Fruit fly (Drosophila melanogaster) whole organism, embryonic: ENCODE results near the gene CG2691.
A peak's percentile ranks its signal among the peaks of the same experiment; 100 is the strongest.

Experiments
- B-H2 ChIP-seq: fragments of 200-800 bp; sonication (Bioruptor generic); optimal IDR thresholded peaks from 2 replicates; lab custom pipeline; 2018; ENCODE audit warnings: missing biosample characterization, mild to moderate bottlenecking, missing genetic modification characterization
- Bgb ChIP-seq: fragments of 200-800 bp; sonication (Bioruptor generic); IDR thresholded peaks from 2 replicates; pipeline ENCODE4 v1.3.6; 2022; ENCODE audit warnings: missing biosample characterization, missing genetic modification characterization; ENCODE audit not compliant: partially characterized antibody
- BtbVII ChIP-seq: fragments of 200-800 bp; sonication (Bioruptor generic); optimal IDR thresholded peaks from 3 replicates; lab custom pipeline; 2017; ENCODE audit warnings: missing biosample characterization, mild to moderate bottlenecking, missing genetic modification characterization
- CG14667 ChIP-seq: fragments of 200-800 bp; sonication (Bioruptor generic); IDR thresholded peaks from 2 replicates; pipeline ENCODE4 v1.3.6; 2022; ENCODE audit warnings: missing biosample characterization, missing genetic modification characterization
- CG14860 ChIP-seq: fragments of 200-800 bp; sonication (Bioruptor generic); IDR thresholded peaks from 3 replicates; pipeline ENCODE4 v1.3.6; 2022; ENCODE audit warnings: missing biosample characterization, missing genetic modification characterization; ENCODE audit not compliant: partially characterized antibody
- CG15269 ChIP-seq: fragments of 200-800 bp; sonication (Bioruptor generic); optimal IDR thresholded peaks from 2 replicates; lab custom pipeline; 2018; ENCODE audit warnings: missing biosample characterization, mild to moderate bottlenecking, missing genetic modification characterization, moderate library complexity
- CG16779 ChIP-seq: fragments of 200-800 bp; sonication (Bioruptor generic); IDR thresholded peaks from 2 replicates; pipeline ENCODE4 v1.3.6; 2022; ENCODE audit warnings: missing biosample characterization, missing genetic modification characterization
- CG2120 ChIP-seq: fragments of 200-800 bp; sonication (Bioruptor generic); optimal IDR thresholded peaks from 3 replicates; lab custom pipeline; 2016; ENCODE audit warnings: missing biosample characterization, missing genetic modification characterization
- CG2678 ChIP-seq: fragments of 200-800 bp; sonication (Bioruptor generic); optimal IDR thresholded peaks from 3 replicates; lab custom pipeline; 2019; ENCODE audit warnings: missing biosample characterization, mild to moderate bottlenecking, missing genetic modification characterization, moderate library complexity
- CG31388 ChIP-seq: fragments of 200-800 bp; sonication (Bioruptor generic); optimal IDR thresholded peaks from 2 replicates; lab custom pipeline; 2016; ENCODE audit warnings: missing biosample characterization, missing genetic modification characterization
- CG34422 ChIP-seq: fragments of 200-800 bp; sonication (Bioruptor generic); IDR thresholded peaks from 3 replicates; pipeline ENCODE4 v1.3.6; 2022; ENCODE audit warnings: missing biosample characterization, missing genetic modification characterization
- CG3838 ChIP-seq: fragments of 200-800 bp; sonication (Bioruptor generic); optimal IDR thresholded peaks from 3 replicates; lab custom pipeline; 2016; ENCODE audit warnings: missing biosample characterization, missing genetic modification characterization
- CG5245 ChIP-seq: fragments of 200-800 bp; sonication (Bioruptor generic); optimal IDR thresholded peaks from 3 replicates; lab custom pipeline; 2016; ENCODE audit warnings: missing biosample characterization, missing genetic modification characterization
- CG5953 ChIP-seq: fragments of 200-800 bp; sonication (Bioruptor generic); IDR thresholded peaks from 2 replicates; pipeline ENCODE4 v1.3.6; 2022; ENCODE audit warnings: missing biosample characterization, missing genetic modification characterization
- CG6175 ChIP-seq: fragments of 200-800 bp; sonication (Bioruptor generic); IDR thresholded peaks from 3 replicates; pipeline ENCODE4 v1.3.6; 2022; ENCODE audit warnings: missing biosample characterization, missing genetic modification characterization
- CG6254 ChIP-seq: fragments of 200-800 bp; sonication (Bioruptor generic); optimal IDR thresholded peaks from 3 replicates; lab custom pipeline; 2017; ENCODE audit warnings: mild to moderate bottlenecking, missing biosample characterization, missing genetic modification reagents, missing genetic modification characterization
- CG6791 ChIP-seq: fragments of 200-800 bp; sonication (Bioruptor generic); IDR thresholded peaks from 3 replicates; pipeline ENCODE4 v1.3.6; 2022; ENCODE audit warnings: missing biosample characterization, missing genetic modification characterization; ENCODE audit not compliant: partially characterized antibody
- CG7556 ChIP-seq: fragments of 200-800 bp; sonication (Bioruptor generic); optimal IDR thresholded peaks from 2 replicates; lab custom pipeline; 2017; ENCODE audit warnings: missing biosample characterization, mild to moderate bottlenecking, missing genetic modification characterization
- CG8281 ChIP-seq: fragments of 200-800 bp; sonication (Bioruptor generic); optimal IDR thresholded peaks from 2 replicates; lab custom pipeline; 2018; ENCODE audit warnings: missing biosample characterization, mild to moderate bottlenecking, missing genetic modification characterization, moderate library complexity
- CG9727 ChIP-seq: fragments of 200-800 bp; sonication (Bioruptor generic); optimal IDR thresholded peaks from 3 replicates; lab custom pipeline; 2017; ENCODE audit warnings: missing biosample characterization, mild to moderate bottlenecking, missing genetic modification characterization
- D19A ChIP-seq: fragments of 200-800 bp; optimal IDR thresholded peaks from 3 replicates; lab custom pipeline; 2019; ENCODE audit warnings: missing biosample characterization, mild to moderate bottlenecking, missing genetic modification characterization, moderate library complexity
- Dek ChIP-seq: fragments of 200-800 bp; sonication (Bioruptor generic); optimal IDR thresholded peaks from 3 replicates; lab custom pipeline; 2019; ENCODE audit warnings: missing biosample characterization, mild to moderate bottlenecking, missing genetic modification characterization, moderate library complexity
- Dp ChIP-seq: fragments of 200-800 bp; sonication (Bioruptor generic); optimal IDR thresholded peaks from 2 replicates; lab custom pipeline; 2018; ENCODE audit warnings: missing biosample characterization, mild to moderate bottlenecking, missing genetic modification characterization, moderate library complexity
- Eip74EF ChIP-seq, 2 experiments: fragments of 200-800 bp in 1 of 2; fragments of >200 bp in 1 of 2; sonication (Bioruptor generic) in 1 of 2; optimal IDR thresholded peaks; 2 replicates each; lab custom pipeline; 2017 to 2019; ENCODE audit warnings: missing biosample characterization in 2 of 2, missing genetic modification characterization in 2 of 2, mild to moderate bottlenecking in 1 of 2, moderate library complexity in 1 of 2
- Fer2 ChIP-seq: fragments of 200-800 bp; sonication (Bioruptor generic); optimal IDR thresholded peaks from 2 replicates; lab custom pipeline; 2018; ENCODE audit warnings: missing biosample characterization, mild to moderate bottlenecking, missing genetic modification characterization, moderate library complexity
- Hmr ChIP-seq: fragments of 200-800 bp; sonication (Bioruptor generic); optimal IDR thresholded peaks from 3 replicates; lab custom pipeline; 2017; ENCODE audit warnings: mild to moderate bottlenecking, missing biosample characterization, missing genetic modification reagents, missing genetic modification characterization
- MESR4 ChIP-seq: fragments of 200-800 bp; sonication (Bioruptor generic); optimal IDR thresholded peaks from 2 replicates; lab custom pipeline; 2018; ENCODE audit warnings: missing biosample characterization, mild to moderate bottlenecking, missing genetic modification characterization, moderate library complexity
- Meics ChIP-seq: fragments of 200-800 bp; sonication (Bioruptor generic); optimal IDR thresholded peaks from 2 replicates; lab custom pipeline; 2017; ENCODE audit warnings: missing biosample characterization, mild to moderate bottlenecking, missing genetic modification characterization
- NC2β ChIP-seq: fragments of 200-800 bp; sonication (Bioruptor generic); optimal IDR thresholded peaks from 2 replicates; lab custom pipeline; 2016; ENCODE audit warnings: missing biosample characterization, missing genetic modification characterization
- NK7.1 ChIP-seq: fragments of 200-800 bp; sonication (Bioruptor generic); optimal IDR thresholded peaks from 3 replicates; lab custom pipeline; 2016; ENCODE audit warnings: missing biosample characterization, missing genetic modification characterization
- Oli ChIP-seq: fragments of 200-800 bp; sonication (Bioruptor generic); optimal IDR thresholded peaks from 2 replicates; lab custom pipeline; 2018; ENCODE audit warnings: missing biosample characterization, mild to moderate bottlenecking, missing genetic modification characterization, moderate library complexity
- PHDP ChIP-seq: fragments of 200-800 bp; sonication (Bioruptor generic); optimal IDR thresholded peaks from 3 replicates; lab custom pipeline; 2018; ENCODE audit warnings: missing biosample characterization, mild to moderate bottlenecking, missing genetic modification characterization, moderate library complexity
- Poxn ChIP-seq: fragments of 200-800 bp; sonication (Bioruptor generic); IDR thresholded peaks from 2 replicates; pipeline ENCODE4 v1.3.6; 2022; ENCODE audit warnings: missing biosample characterization, missing genetic modification characterization
- Xrp1 ChIP-seq: fragments of 200-800 bp; sonication (Bioruptor generic); IDR thresholded peaks from 2 replicates; pipeline ENCODE4 v1.3.6; 2022; ENCODE audit warnings: missing biosample characterization, missing genetic modification characterization
- caup ChIP-seq: fragments of 200-800 bp; sonication (Bioruptor generic); optimal IDR thresholded peaks from 3 replicates; lab custom pipeline; 2017; ENCODE audit warnings: missing biosample characterization, mild to moderate bottlenecking, missing genetic modification characterization, moderate library complexity; ENCODE audit not compliant: severe bottlenecking
- dpn ChIP-seq, 2 experiments: fragments of 200-800 bp; sonication (Bioruptor generic); optimal IDR thresholded peaks; 3 replicates each; lab custom pipeline; 2016; ENCODE audit warnings: missing biosample characterization in 2 of 2, missing genetic modification characterization in 2 of 2
- fd102C ChIP-seq: fragments of 200-800 bp; sonication (Bioruptor generic); optimal IDR thresholded peaks from 2 replicates; lab custom pipeline; 2018; ENCODE audit warnings: missing biosample characterization, mild to moderate bottlenecking, missing genetic modification characterization, moderate library complexity
- gce ChIP-seq: fragments of 200-800 bp; sonication (Bioruptor generic); IDR thresholded peaks from 3 replicates; pipeline ENCODE4 v1.3.6; 2022; ENCODE audit warnings: missing biosample characterization, missing genetic modification characterization
- grn ChIP-seq: fragments of 200-800 bp; sonication (Bioruptor generic); optimal IDR thresholded peaks from 3 replicates; lab custom pipeline; 2017; ENCODE audit warnings: missing biosample characterization, missing genetic modification characterization
- hkb ChIP-seq, 2 experiments: fragments of 200-800 bp in 1 of 2; fragments of >200 bp in 1 of 2; sonication (Bioruptor generic) in 1 of 2; IDR thresholded peaks in 1 of 2; optimal IDR thresholded peaks in 1 of 2; 2 replicates each; pipeline versions ENCODE4 v1.3.6 to Lab custom; 2017 to 2022; ENCODE audit warnings: missing biosample characterization in 1 of 2, missing genetic modification characterization in 1 of 2
- insv ChIP-seq, 2 experiments: fragments of 200-800 bp; sonication (Bioruptor generic); optimal IDR thresholded peaks; 3 replicates each; lab custom pipeline; 2016 to 2018; ENCODE audit warnings: missing biosample characterization in 2 of 2, missing genetic modification characterization in 2 of 2
- knrl ChIP-seq: fragments of 200-800 bp; sonication (Bioruptor generic); IDR thresholded peaks from 3 replicates; pipeline ENCODE4 v1.3.6; 2022; ENCODE audit warnings: missing biosample characterization, missing genetic modification characterization; ENCODE audit not compliant: partially characterized antibody
- nau ChIP-seq: fragments of 200-800 bp; sonication (Bioruptor generic); optimal IDR thresholded peaks from 3 replicates; lab custom pipeline; 2017; ENCODE audit warnings: missing biosample characterization, mild to moderate bottlenecking, missing genetic modification characterization, missing genetic modification reagents
- rib ChIP-seq: fragments of 200-800 bp; sonication (Bioruptor generic); IDR thresholded peaks from 2 replicates; pipeline ENCODE4 v1.3.6; 2022; ENCODE audit warnings: missing biosample characterization, missing genetic modification characterization
- slou ChIP-seq: fragments of 200-800 bp; sonication (Bioruptor generic); optimal IDR thresholded peaks from 3 replicates; lab custom pipeline; 2016; ENCODE audit warnings: missing biosample characterization, missing genetic modification characterization
- sna ChIP-seq: fragments of 200-800 bp; sonication (Bioruptor generic); IDR thresholded peaks from 2 replicates; pipeline ENCODE4 v1.3.6; 2022; ENCODE audit warnings: missing biosample characterization, missing genetic modification characterization; ENCODE audit not compliant: partially characterized antibody
- sr ChIP-seq: fragments of 200-800 bp; sonication (Bioruptor generic); IDR thresholded peaks from 3 replicates; pipeline ENCODE4 v1.3.6; 2022; ENCODE audit warnings: missing biosample characterization, missing genetic modification characterization
- unc-4 ChIP-seq: fragments of 200-800 bp; sonication (Bioruptor generic); IDR thresholded peaks from 2 replicates; pipeline ENCODE4 v1.3.6; 2022; ENCODE audit warnings: missing biosample characterization, missing genetic modification characterization; ENCODE audit not compliant: partially characterized antibody

Gene CG2691

dm6 chrX:13625888-13626578 lies 1.8 kb upstream of the CG2691 start (continued):
- TF ChIP-seq CG16779 (GFP tag; lab: Robert Waterston, UW) (no peak), gce (GFP tag; lab: Robert Waterston, UW) (0 out of 3 replicates have a peak, but pooled peaks have one; percentile 25), rib (no peak; the same call in 1 of the 2 replicates), MESR4 (GFP tag; lab: Kevin White, UChicago) (no peak), CG6254 (GFP tag; lab: Kevin White, UChicago) (no peak), CG2120 (GFP tag; lab: Kevin White, UChicago) (peak; percentile 26), CG5953 (GFP tag; lab: Robert Waterston, UW) (no peak), CG31388 (no peak), CG15269 (tag; lab: Kevin White, UChicago) (peak; percentile 22), BtbVII (GFP tag; lab: Kevin White, UChicago) (peak; percentile 56), Xrp1 (GFP tag; lab: Robert Waterston, UW) (peak; percentile 36), CG6175 (no peak), NK7.1 (GFP tag; lab: Kevin White, UChicago) (no peak), D19A (tag; lab: Kevin White, UChicago) (no peak), unc-4 (GFP tag; lab: Robert Waterston, UW) (no peak), NC2β (GFP tag; lab: Kevin White, UChicago) (no peak), B-H2 (GFP tag; lab: Kevin White, UChicago) (peak; percentile 77), Hmr (GFP tag; lab: Kevin White, UChicago) (peak; percentile 64), Meics (GFP tag; lab: Kevin White, UChicago) (peak; percentile 35), Fer2 (tag; lab: Kevin White, UChicago) (peak; percentile 64), Poxn (no peak), Eip74EF (GFP tag; optimal IDR thresholded peaks at IDR 0.05; lab: Kevin White, UChicago) (no peak), slou (GFP tag; lab: Kevin White, UChicago) (no peak), CG14860 (GFP tag; lab: Robert Waterston, UW) (no peak), CG5245 (GFP tag; lab: Kevin White, UChicago) (no peak), CG3838 (GFP tag; lab: Kevin White, UChicago) (no peak), Dp (GFP tag; lab: Kevin White, UChicago) (no peak), CG9727 (GFP tag; lab: Kevin White, UChicago) (no peak), sna (GFP tag; lab: Robert Waterston, UW) (no peak), sr (GFP tag; lab: Robert Waterston, UW) (peak; percentile 89), dpn (GFP tag; optimal IDR thresholded peaks at IDR 0.05; lab: Kevin White, UChicago) (no peak), PHDP (tag; lab: Kevin White, UChicago) (peak; percentile 48), hkb (optimal IDR thresholded peaks at IDR 0.05; lab: Kevin White, UChicago) (no peak), hkb (GFP tag; IDR thresholded peaks at IDR 0.05; lab: Robert Waterston, UW) (no peak), fd102C (GFP tag; lab: Kevin White, UChicago) (peak; percentile 57), CG6791 (GFP tag; lab: Robert Waterston, UW) (no peak), CG34422 (GFP tag; lab: Robert Waterston, UW) (no peak), Bgb (GFP tag; lab: Robert Waterston, UW) (no peak), Dek (tag; lab: Kevin White, UChicago) (peak; percentile 46), knrl (GFP tag; lab: Robert Waterston, UW) (no peak), nau (GFP tag; lab: Kevin White, UChicago) (peak; percentile 34), caup (GFP tag; lab: Kevin White, UChicago) (peak; percentile 73), CG14667 (no peak), insv (GFP tag; optimal IDR thresholded peaks at IDR 0.05; lab: Kevin White, UChicago) (peak in 1 of 2 experiments; percentile 9), CG7556 (no peak), grn (peak; percentile 7), Oli (tag; lab: Kevin White, UChicago) (no peak), CG8281 (tag; lab: Kevin White, UChicago) (peak; percentile 7), CG2678 (tag; lab: Kevin White, UChicago) (peak; percentile 75)
